Fruit fly (Drosophila melanogaster) whole organism, pupa: Measurements from ENCODE around the gene CG32568.

ENCODE experiments used
- CG10348 ChIP-seq: fragments of 200-800 bp; sonication (Bioruptor generic); IDR thresholded peaks from 2 replicates; pipeline ENCODE4 v1.3.6; 2022; ENCODE audit warnings: missing biosample characterization, missing genetic modification characterization
- CG34367 ChIP-seq: fragments of 200-800 bp; sonication (Bioruptor generic); optimal IDR thresholded peaks from 2 replicates; lab custom pipeline; 2018; ENCODE audit warnings: missing biosample characterization, mild to moderate bottlenecking, missing genetic modification characterization
- CG8159 ChIP-seq: fragments of 200-800 bp; sonication (Bioruptor generic); optimal IDR thresholded peaks from 3 replicates; lab custom pipeline; 2018; ENCODE audit warnings: missing biosample characterization, mild to moderate bottlenecking, missing genetic modification characterization, moderate library complexity
- EcR ChIP-seq: fragments of 200-800 bp; sonication (Bioruptor generic); optimal IDR thresholded peaks from 3 replicates; lab custom pipeline; 2019; ENCODE audit warnings: missing biosample characterization, missing genetic modification characterization, mild to moderate bottlenecking, moderate library complexity, missing genetic modification reagents
- Ets98B ChIP-seq: fragments of 200-800 bp; sonication (Bioruptor generic); IDR thresholded peaks from 2 replicates; pipeline ENCODE4 v1.3.6; 2022; ENCODE audit warnings: missing biosample characterization, missing genetic modification characterization
- Pif1B ChIP-seq: fragments of 200-800 bp; sonication (Bioruptor generic); optimal IDR thresholded peaks from 3 replicates; lab custom pipeline; 2016; ENCODE audit warnings: missing biosample characterization, missing genetic modification characterization
- gl ChIP-seq: fragments of 200-800 bp; sonication (Bioruptor generic); optimal IDR thresholded peaks from 2 replicates; lab custom pipeline; 2018; ENCODE audit warnings: missing biosample characterization, mild to moderate bottlenecking, missing genetic modification characterization

DNA sequence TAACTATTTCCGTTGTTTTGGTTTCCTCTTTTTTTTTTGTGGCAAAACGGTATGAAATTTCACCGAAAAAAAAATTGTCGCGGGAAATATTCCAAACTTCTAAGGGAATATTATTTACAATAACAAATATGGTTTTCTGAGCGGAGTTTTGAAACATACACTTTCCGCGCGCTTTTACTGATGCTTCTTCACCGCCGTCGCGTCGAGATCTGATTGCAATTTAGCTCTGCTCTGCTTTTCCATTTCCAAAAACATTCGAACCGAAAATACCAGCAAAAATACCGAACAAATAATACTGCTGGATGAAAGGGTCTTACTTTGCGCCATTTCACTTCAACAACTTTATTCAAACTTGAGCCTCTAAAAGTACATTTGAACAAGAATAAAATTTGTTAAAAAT lies 45.7 kb upstream of the CG32568 start, which contains the start of gene Septin4:
- TF ChIP-seq Ets98B (GFP tag; lab: Robert Waterston, UW) (no peak), gl (tag; lab: Kevin White, UChicago) (no peak), CG10348 (GFP tag; lab: Robert Waterston, UW) (no peak), Pif1B (GFP tag; lab: Kevin White, UChicago) (no peak), CG34367 (tag; lab: Kevin White, UChicago) (no peak), EcR (GFP tag; lab: Kevin White, UChicago) (no peak), CG8159 (tag; lab: Kevin White, UChicago) (no peak)
